Worm (Caenorhabditis elegans) whole organism, L3 larva: ENCODE results near the gene pqn-8.

ENCODE experiments used
- ama-1 ChIP-seq: fragments of 150-350 bp; optimal IDR thresholded peaks from 2 replicates; lab custom pipeline; 2018
- egl-27 ChIP-seq: sonication (generic microtip); optimal IDR thresholded peaks from 4 replicates; lab custom pipeline; 2017; ENCODE audit warnings: missing biosample characterization, missing genetic modification reagents, missing genetic modification characterization
- elt-3 ChIP-seq, 3 experiments: fragments of 150-350 bp in 1 of 3; sonication (generic microtip) in 2 of 3; optimal IDR thresholded peaks; 2 replicates in 2 of 3; 4 replicates in 1 of 3; lab custom pipeline; 2014 to 2017; ENCODE audit warnings: missing biosample characterization in 3 of 3, missing genetic modification characterization in 3 of 3
- fkh-10 ChIP-seq: sonication (generic microtip); optimal IDR thresholded peaks from 2 replicates; lab custom pipeline; 2017; ENCODE audit warnings: missing biosample characterization, missing genetic modification reagents, missing genetic modification characterization
- fos-1 ChIP-seq: fragments of 150-350 bp; optimal IDR thresholded peaks from 2 replicates; lab custom pipeline; 2014; ENCODE audit warnings: missing biosample characterization, missing genetic modification characterization
- nfya-1 ChIP-seq: sonication (generic microtip); optimal IDR thresholded peaks from 2 replicates; lab custom pipeline; 2017; ENCODE audit warnings: missing genetic modification characterization, mild to moderate bottlenecking, missing compliant biosample characterization, antibody characterized with exemption, moderate library complexity; ENCODE audit not compliant: insufficient read depth
- nhr-11 ChIP-seq: fragments of 150-350 bp; optimal IDR thresholded peaks from 2 replicates; lab custom pipeline; 2014; ENCODE audit warnings: missing biosample characterization, missing genetic modification characterization
- nhr-237 ChIP-seq: fragments of 150-350 bp; optimal IDR thresholded peaks from 2 replicates; lab custom pipeline; 2014; ENCODE audit warnings: missing biosample characterization, missing genetic modification characterization
- nhr-25 ChIP-seq: sonication (generic microtip); optimal IDR thresholded peaks from 2 replicates; lab custom pipeline; 2017; ENCODE audit warnings: missing biosample characterization, missing genetic modification characterization
- nhr-77 ChIP-seq: fragments of 150-350 bp; optimal IDR thresholded peaks from 2 replicates; lab custom pipeline; 2014; ENCODE audit warnings: missing biosample characterization, missing genetic modification characterization
- unc-39 ChIP-seq: sonication (generic microtip); optimal IDR thresholded peaks from 4 replicates; lab custom pipeline; 2017; ENCODE audit warnings: missing biosample characterization, missing genetic modification characterization

DNA sequence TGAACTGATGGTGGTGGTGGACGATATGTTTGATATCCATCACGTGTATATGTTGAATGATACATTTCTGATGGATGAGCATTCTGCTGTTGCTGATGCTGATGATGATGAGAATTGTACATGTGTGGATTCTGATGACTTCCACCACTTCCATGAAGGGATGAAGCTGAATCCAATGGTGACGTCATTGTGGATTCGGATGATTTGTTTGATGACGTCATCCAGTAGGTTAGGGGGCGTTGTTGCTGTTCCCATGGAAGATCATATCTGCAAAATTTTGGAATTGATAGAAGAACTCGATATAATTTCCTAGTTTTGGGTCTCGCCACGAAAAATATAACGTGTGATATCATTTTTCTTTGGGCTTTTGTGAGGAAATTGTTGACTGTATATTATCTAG is 34.3 kb downstream of the pqn-8 start:
- TF ChIP-seq nhr-237 (tag; lab: Kevin White, UChicago): no peak
- no peak for TF ChIP-seq nhr-11
- no peak for TF ChIP-seq nhr-77 (tag; lab: Kevin White, UChicago)
- TF ChIP-seq nfya-1 (tag; lab: Kevin White, UChicago): no peak
- TF ChIP-seq fkh-10 (GFP tag; lab: Kevin White, UChicago): no peak
- TF ChIP-seq ama-1: no peak
- TF ChIP-seq unc-39 (tag; lab: Kevin White, UChicago): no peak
- TF ChIP-seq nhr-25 (tag; lab: Kevin White, UChicago): no peak
- TF ChIP-seq elt-3 (tag; optimal IDR thresholded peaks at IDR 0.05; lab: Kevin White, UChicago): no peak
- TF ChIP-seq fos-1 (tag; lab: Kevin White, UChicago): no peak
- TF ChIP-seq egl-27 (tag; lab: Kevin White, UChicago): no peak
